Fruit fly (Drosophila melanogaster) whole organism, adult: ENCODE results near the gene CG14174.

Experiments
- CG11617 ChIP-seq: fragments of 200-800 bp; sonication (Bioruptor generic); optimal IDR thresholded peaks from 2 replicates; lab custom pipeline; 2017; ENCODE audit warnings: mild to moderate bottlenecking, missing biosample characterization, missing genetic modification reagents, missing genetic modification characterization
- CG12768 ChIP-seq: fragments of 200-800 bp; sonication (Bioruptor generic); optimal IDR thresholded peaks from 2 replicates; lab custom pipeline; 2017; ENCODE audit warnings: missing biosample characterization, missing genetic modification characterization, mild to moderate bottlenecking, moderate library complexity, missing genetic modification reagents
- CG14711 ChIP-seq: fragments of 200-800 bp; sonication (Bioruptor generic); optimal IDR thresholded peaks from 2 replicates; lab custom pipeline; 2018; ENCODE audit warnings: missing biosample characterization, mild to moderate bottlenecking, missing genetic modification characterization, moderate library complexity
- CG1620 ChIP-seq: fragments of 200-800 bp; sonication (Bioruptor generic); optimal IDR thresholded peaks from 2 replicates; lab custom pipeline; 2016; ENCODE audit warnings: missing biosample characterization, missing genetic modification characterization
- CG33017 ChIP-seq: fragments of 200-800 bp; sonication (Bioruptor generic); optimal IDR thresholded peaks from 2 replicates; lab custom pipeline; 2018; ENCODE audit warnings: missing biosample characterization, mild to moderate bottlenecking, missing genetic modification characterization, moderate library complexity
- Clk ChIP-seq: fragments of 200-800 bp; sonication (Bioruptor generic); optimal IDR thresholded peaks from 2 replicates; lab custom pipeline; 2017; ENCODE audit warnings: missing biosample characterization, missing genetic modification characterization
- cic ChIP-seq: fragments of 200-800 bp; sonication (Bioruptor generic); optimal IDR thresholded peaks from 2 replicates; lab custom pipeline; 2017; ENCODE audit warnings: missing biosample characterization, mild to moderate bottlenecking, missing genetic modification characterization, moderate library complexity
- kay ChIP-seq: fragments of 200-800 bp; sonication (Bioruptor generic); peaks from one replicate; lab custom pipeline; 2016; ENCODE audit warnings: missing biosample characterization, missing genetic modification characterization, borderline replicate concordance
- tj ChIP-seq: fragments of 200-800 bp; sonication (Bioruptor generic); optimal IDR thresholded peaks from 3 replicates; lab custom pipeline; 2017; ENCODE audit warnings: missing biosample characterization, mild to moderate bottlenecking, missing genetic modification characterization, moderate library complexity

DNA sequence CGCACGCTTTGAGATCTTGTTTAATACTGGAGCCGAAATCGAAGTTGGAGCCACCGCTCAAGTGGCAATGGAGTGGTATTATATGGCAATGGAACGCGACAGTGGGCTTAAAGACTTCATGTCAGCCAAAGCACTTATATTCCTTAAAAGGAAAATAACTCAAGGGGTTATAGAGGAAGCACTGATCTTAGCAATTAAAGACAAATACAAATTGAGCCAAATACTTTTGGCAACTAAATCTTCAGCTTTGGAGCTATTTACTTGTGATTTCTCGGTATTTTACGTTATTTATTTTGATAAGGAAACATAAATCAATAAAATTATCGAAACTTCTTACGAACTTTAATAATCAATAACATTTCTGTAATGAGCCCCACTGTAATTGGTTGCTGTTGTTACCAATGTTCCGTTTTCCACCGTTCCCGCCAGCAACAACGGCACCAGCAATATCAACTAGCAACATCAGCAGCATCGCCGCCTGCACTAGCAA, 25.0 kb downstream of the CG14174 start:
- TF ChIP-seq CG11617 (GFP tag; lab: Kevin White, UChicago) (no peak), CG14711 (tag; lab: Kevin White, UChicago) (peak; percentile 52), Clk (GFP tag; lab: Kevin White, UChicago) (no peak), CG12768 (GFP tag; lab: Kevin White, UChicago) (no peak), CG33017 (tag; lab: Kevin White, UChicago) (no peak), kay (GFP tag; lab: Kevin White, UChicago) (no peak), cic (GFP tag; lab: Kevin White, UChicago) (no peak), tj (GFP tag; lab: Kevin White, UChicago) (no peak), CG1620 (GFP tag; lab: Kevin White, UChicago) (no peak)
